Worm (Caenorhabditis elegans) whole organism, late embryonic: Measurements from ENCODE around the gene mdt-26.

Source experiments
- ama-1 ChIP-seq: fragments of 150-350 bp; optimal IDR thresholded peaks from 2 replicates; lab custom pipeline; 2014
- ceh-24 ChIP-seq: sonication (generic microtip); optimal IDR thresholded peaks from 2 replicates; lab custom pipeline; 2016; ENCODE audit warnings: mild to moderate bottlenecking, missing genetic modification characterization, missing compliant biosample characterization
- dmd-4 ChIP-seq: sonication (generic microtip); optimal IDR thresholded peaks from 2 replicates; lab custom pipeline; 2016; ENCODE audit warnings: borderline replicate concordance, missing genetic modification characterization, missing compliant biosample characterization
- elt-2 ChIP-seq: sonication (generic microtip); optimal IDR thresholded peaks from 2 replicates; lab custom pipeline; 2016; ENCODE audit warnings: missing genetic modification reagents, missing genetic modification characterization, missing compliant biosample characterization
- gmeb-2 ChIP-seq: sonication (generic microtip); optimal IDR thresholded peaks from 2 replicates; lab custom pipeline; 2016; ENCODE audit warnings: missing genetic modification characterization, inconsistent platforms, missing compliant biosample characterization
- hlh-15 ChIP-seq: sonication (generic microtip); optimal IDR thresholded peaks from 2 replicates; lab custom pipeline; 2016; ENCODE audit warnings: missing genetic modification characterization, missing compliant biosample characterization
- nhr-11 ChIP-seq: fragments of 150-350 bp; optimal IDR thresholded peaks from 2 replicates; lab custom pipeline; 2014; ENCODE audit warnings: missing biosample characterization, missing genetic modification characterization
- nhr-232 ChIP-seq: sonication (generic microtip); optimal IDR thresholded peaks from 2 replicates; lab custom pipeline; 2016; ENCODE audit warnings: missing genetic modification characterization, missing compliant biosample characterization
- pha-4 ChIP-seq: fragments of 150-350 bp; optimal IDR thresholded peaks from 2 replicates; lab custom pipeline; 2018; ENCODE audit warnings: missing biosample characterization, missing genetic modification reagents, missing genetic modification characterization
- unc-55 ChIP-seq: sonication (generic microtip); optimal IDR thresholded peaks from 2 replicates; lab custom pipeline; 2017; ENCODE audit warnings: missing biosample characterization, missing genetic modification reagents, missing genetic modification characterization
- ztf-16 ChIP-seq: sonication (generic microtip); optimal IDR thresholded peaks from 2 replicates; lab custom pipeline; 2017; ENCODE audit warnings: missing genetic modification characterization, missing compliant biosample characterization

- TF ChIP-seq pha-4 (no peak), nhr-232 (no peak), gmeb-2 (tag; lab: Kevin White, UChicago) (no peak), hlh-15 (tag; lab: Kevin White, UChicago) (no peak), ama-1 (lab: Kevin White, UChicago) (no peak), elt-2 (tag; lab: Kevin White, UChicago) (no peak), ztf-16 (tag; lab: Kevin White, UChicago) (no peak), nhr-11 (no peak), ceh-24 (no peak), unc-55 (GFP tag; lab: Kevin White, UChicago) (no peak), dmd-4 (tag; lab: Kevin White, UChicago) (no peak)
These were observed 47.2 kb downstream of the mdt-26 start for ce11 chrII:5708154-5708553.
